Worm (Caenorhabditis elegans): ENCODE data around the gene T05G5.5.
A peak's percentile ranks its signal among the peaks of the same experiment; 100 is the strongest.

T05G5.5 gene

ce11 chrIII:9789083-9789482 lies 37.9 kb upstream of the T05G5.5 start:
- no peak for TF ChIP-seq nhr-10 (tag; optimal IDR thresholded peaks at IDR 0.05)
- no peak for TF ChIP-seq lin-13 (GFP tag; optimal IDR thresholded peaks at IDR 0.05)
- TF ChIP-seq mxl-3 (GFP tag; optimal IDR thresholded peaks at IDR 0.05): no peak
- no peak for TF ChIP-seq jun-1 (tag; optimal IDR thresholded peaks at IDR 0.05)
- TF ChIP-seq hlh-30 (tag; optimal IDR thresholded peaks at IDR 0.05; ENCODE audit: insufficient read depth): no peak
- no peak for TF ChIP-seq unc-130 (GFP tag; optimal IDR thresholded peaks at IDR 0.05)
- no peak for TF ChIP-seq zag-1 (tag; optimal IDR thresholded peaks at IDR 0.05)
- no peak for TF ChIP-seq cey-2 (tag; optimal IDR thresholded peaks at IDR 0.05; ENCODE audit: borderline replicate concordance, insufficient read depth)
- TF ChIP-seq mdl-1 (tag; optimal IDR thresholded peaks at IDR 0.05): no peak
- no peak for TF ChIP-seq Y105C5A.15 (GFP tag; IDR thresholded peaks at IDR 0.05)
- TF ChIP-seq dmd-9 (GFP tag; IDR thresholded peaks at IDR 0.05): no peak
- no peak for TF ChIP-seq nhr-76 (tag; optimal IDR thresholded peaks at IDR 0.05)
- no peak for TF ChIP-seq lin-1 (GFP tag; IDR thresholded peaks at IDR 0.05)
- no peak for TF ChIP-seq ctbp-1 (GFP tag; IDR thresholded peaks at IDR 0.05)
- no peak for TF ChIP-seq nhr-6 (tag; optimal IDR thresholded peaks at IDR 0.05)

- TF ChIP-seq rbr-2 (tag; optimal IDR thresholded peaks at IDR 0.05) (no peak), hlh-30 (tag; optimal IDR thresholded peaks at IDR 0.05; ENCODE audit: insufficient read depth) (no peak), ceh-82 (tag; optimal IDR thresholded peaks at IDR 0.05) (no peak), ZK337.2 (GFP tag; IDR thresholded peaks at IDR 0.05) (no peak), mdl-1 (tag; optimal IDR thresholded peaks at IDR 0.05) (no peak), madf-5 (GFP tag; IDR thresholded peaks at IDR 0.05) (no peak), lsy-2 (tag; optimal IDR thresholded peaks at IDR 0.05) (peak in 1 of 2 experiments; percentile 10), spr-1 (tag; optimal IDR thresholded peaks at IDR 0.05) (no peak), lin-29 (GFP tag; IDR thresholded peaks at IDR 0.05) (no peak), nhr-48 (tag; optimal IDR thresholded peaks at IDR 0.05) (no peak), aly-2 (tag; optimal IDR thresholded peaks at IDR 0.05) (no peak), dmd-9 (GFP tag; IDR thresholded peaks at IDR 0.05) (no peak), ama-1 (optimal IDR thresholded peaks at IDR 0.05) (no peak), ztf-7 (tag; optimal IDR thresholded peaks at IDR 0.05) (no peak), nhr-77 (tag; optimal IDR thresholded peaks at IDR 0.05) (peak; percentile 17), T20F7.1 (GFP tag; optimal IDR thresholded peaks at IDR 0.05) (peak; percentile 5), zfp-3 (GFP tag; conservative IDR thresholded peaks at IDR 0.05) (no peak), daf-8 (GFP tag; IDR thresholded peaks at IDR 0.05) (no peak), mep-1 (tag; optimal IDR thresholded peaks at IDR 0.05) (no peak), dpl-1 (GFP tag; optimal IDR thresholded peaks at IDR 0.05) (no peak), pqm-1 (tag; optimal IDR thresholded peaks at IDR 0.05) (peak; percentile 88), dve-1 (tag; optimal IDR thresholded peaks at IDR 0.05; ENCODE audit: insufficient read depth) (peak; percentile 54), daf-16 (GFP tag; optimal IDR thresholded peaks at IDR 0.05) (no peak), daf-16 (tag; optimal IDR thresholded peaks at IDR 0.05) (peak; percentile 33), dmd-6 (GFP tag; IDR thresholded peaks at IDR 0.05) (peak; percentile 74), nhr-6 (tag; optimal IDR thresholded peaks at IDR 0.05) (no peak), egl-27 (tag; optimal IDR thresholded peaks at IDR 0.05) (no peak), D1046.2 (GFP tag; IDR thresholded peaks at IDR 0.05) (no peak), lin-38 (GFP tag; IDR thresholded peaks at IDR 0.05) (0 out of 2 replicates have a peak, but pooled peaks have one; percentile 31), lin-1 (GFP tag; IDR thresholded peaks at IDR 0.05) (no peak), lin-39 (tag; optimal IDR thresholded peaks at IDR 0.05) (no peak), nhr-28 (tag; optimal IDR thresholded peaks at IDR 0.05) (peak; percentile 40), cey-2 (tag; optimal IDR thresholded peaks at IDR 0.05; ENCODE audit: borderline replicate concordance, insufficient read depth) (no peak)
These were observed 35.5 kb upstream of the T05G5.5 start for ce11 chrIII:9786776-9787175.

Measured in whole organism, L4 larva.